Fruit fly (Drosophila melanogaster) whole organism, embryonic: ENCODE results near the gene ND-13A.
A peak's percentile ranks its signal among the peaks of the same experiment; 100 is the strongest.

Source experiments
- Ada2b ChIP-seq: fragments of 200-800 bp; sonication (Bioruptor generic); IDR thresholded peaks from 2 replicates; pipeline ENCODE4 v1.3.6; 2022; ENCODE audit warnings: missing biosample characterization, missing genetic modification characterization
- BEAF-32 ChIP-seq: fragments of 200-800 bp; sonication (Bioruptor generic); optimal IDR thresholded peaks from 3 replicates; lab custom pipeline; 2017; ENCODE audit warnings: missing biosample characterization, missing genetic modification characterization, mild to moderate bottlenecking, moderate library complexity, missing genetic modification reagents
- BtbVII ChIP-seq: fragments of 200-800 bp; sonication (Bioruptor generic); optimal IDR thresholded peaks from 3 replicates; lab custom pipeline; 2017; ENCODE audit warnings: missing biosample characterization, mild to moderate bottlenecking, missing genetic modification characterization
- CG11085 ChIP-seq: fragments of 200-800 bp; sonication (Bioruptor generic); IDR thresholded peaks from 2 replicates; pipeline ENCODE4 v1.3.6; 2022; ENCODE audit warnings: missing biosample characterization, missing genetic modification characterization
- CG11093 ChIP-seq: fragments of 200-800 bp; sonication (Bioruptor generic); IDR thresholded peaks from 3 replicates; pipeline ENCODE4 v1.3.6; 2022; ENCODE audit warnings: missing biosample characterization, missing genetic modification characterization
- CG12236 ChIP-seq: fragments of 200-800 bp; sonication (Bioruptor generic); optimal IDR thresholded peaks from 2 replicates; lab custom pipeline; 2016; ENCODE audit warnings: missing biosample characterization, missing genetic modification characterization
- CG1529 ChIP-seq: fragments of 200-800 bp; sonication (Bioruptor generic); optimal IDR thresholded peaks from 3 replicates; lab custom pipeline; 2018; ENCODE audit warnings: missing biosample characterization, missing genetic modification characterization
- CG16813 ChIP-seq: fragments of 200-800 bp; sonication (Bioruptor generic); IDR thresholded peaks from 3 replicates; pipeline ENCODE4 v1.3.6; 2022; ENCODE audit warnings: missing biosample characterization, missing genetic modification characterization; ENCODE audit not compliant: partially characterized antibody
- CG17568 ChIP-seq: fragments of 200-800 bp; sonication (Bioruptor generic); optimal IDR thresholded peaks from 2 replicates; lab custom pipeline; 2018; ENCODE audit warnings: missing biosample characterization, mild to moderate bottlenecking, missing genetic modification characterization, moderate library complexity
- CG18619 ChIP-seq: fragments of 200-800 bp; sonication (Bioruptor generic); optimal IDR thresholded peaks from 3 replicates; lab custom pipeline; 2017; ENCODE audit warnings: missing biosample characterization, mild to moderate bottlenecking, missing genetic modification characterization
- CG30020 ChIP-seq: fragments of 200-800 bp; optimal IDR thresholded peaks from 2 replicates; lab custom pipeline; 2019; ENCODE audit warnings: missing biosample characterization, mild to moderate bottlenecking, missing genetic modification characterization, moderate library complexity
- CG30431 ChIP-seq: fragments of 200-800 bp; sonication (Bioruptor generic); optimal IDR thresholded peaks from 2 replicates; lab custom pipeline; 2017; ENCODE audit warnings: missing biosample characterization, missing genetic modification characterization
- CG3726 ChIP-seq: fragments of 200-800 bp; sonication (Bioruptor generic); IDR thresholded peaks from 3 replicates; pipeline ENCODE4, ENCODE4 v1.3.6; 2022; ENCODE audit warnings: missing biosample characterization, missing genetic modification characterization
- CG6683 ChIP-seq: fragments of 200-800 bp; sonication (Bioruptor generic); optimal IDR thresholded peaks from 2 replicates; lab custom pipeline; 2017; ENCODE audit warnings: missing biosample characterization, mild to moderate bottlenecking, missing genetic modification characterization, missing genetic modification reagents
- CG6813 ChIP-seq: fragments of 200-800 bp; sonication (Bioruptor generic); optimal IDR thresholded peaks from 2 replicates; lab custom pipeline; 2017; ENCODE audit warnings: missing biosample characterization, missing genetic modification characterization, mild to moderate bottlenecking, moderate library complexity, missing genetic modification reagents
- CG7372 ChIP-seq: fragments of 200-800 bp; sonication (Bioruptor generic); IDR thresholded peaks from 2 replicates; pipeline ENCODE4 v1.3.6; 2022; ENCODE audit warnings: missing biosample characterization, missing genetic modification characterization
- CG8089 ChIP-seq: fragments of 200-800 bp; sonication (Bioruptor generic); optimal IDR thresholded peaks from 3 replicates; lab custom pipeline; 2016; ENCODE audit warnings: missing biosample characterization, missing genetic modification characterization
- CG9727 ChIP-seq: fragments of 200-800 bp; sonication (Bioruptor generic); optimal IDR thresholded peaks from 3 replicates; lab custom pipeline; 2017; ENCODE audit warnings: missing biosample characterization, mild to moderate bottlenecking, missing genetic modification characterization
- Deaf1 ChIP-seq: fragments of 200-800 bp; optimal IDR thresholded peaks from 3 replicates; lab custom pipeline; 2019; ENCODE audit warnings: missing biosample characterization, mild to moderate bottlenecking, missing genetic modification characterization, moderate library complexity
- E2f2 ChIP-seq: fragments of 200-800 bp; sonication (Bioruptor generic); IDR thresholded peaks from 2 replicates; pipeline ENCODE4 v1.3.6; 2022; ENCODE audit warnings: missing biosample characterization, missing genetic modification characterization
- Ets65A ChIP-seq: fragments of 200-800 bp; sonication (Bioruptor generic); peaks from one replicate; lab custom pipeline; 2016; ENCODE audit warnings: missing biosample characterization, missing genetic modification characterization
- Hmx ChIP-seq: fragments of 200-800 bp; sonication (Bioruptor generic); optimal IDR thresholded peaks from 2 replicates; lab custom pipeline; 2016; ENCODE audit warnings: missing biosample characterization, missing genetic modification characterization
- Lim3 ChIP-seq: fragments of 200-800 bp; sonication (Bioruptor generic); IDR thresholded peaks from 2 replicates; pipeline ENCODE4 v1.3.6; 2022; ENCODE audit warnings: missing biosample characterization, missing genetic modification characterization
- Meics ChIP-seq: fragments of 200-800 bp; sonication (Bioruptor generic); optimal IDR thresholded peaks from 2 replicates; lab custom pipeline; 2017; ENCODE audit warnings: missing biosample characterization, mild to moderate bottlenecking, missing genetic modification characterization
- Opbp ChIP-seq: fragments of 200-800 bp; sonication (Bioruptor generic); IDR thresholded peaks from 3 replicates; pipeline ENCODE4 v1.3.6; 2022; ENCODE audit warnings: missing biosample characterization, missing genetic modification characterization; ENCODE audit not compliant: partially characterized antibody
- Ravus ChIP-seq: fragments of 200-800 bp; sonication (Bioruptor generic); IDR thresholded peaks from 2 replicates; pipeline ENCODE4 v1.3.6; 2022; ENCODE audit warnings: missing biosample characterization, missing genetic modification characterization
- Rfx ChIP-seq: fragments of 200-800 bp; sonication (Bioruptor generic); IDR thresholded peaks from 2 replicates; pipeline ENCODE4 v1.3.6; 2022; ENCODE audit warnings: missing biosample characterization, missing genetic modification characterization
- Scr ChIP-seq: fragments of 200-800 bp; sonication (Bioruptor generic); IDR thresholded peaks from 2 replicates; pipeline ENCODE4 v1.3.6; 2022; ENCODE audit warnings: missing biosample characterization, missing genetic modification characterization; ENCODE audit not compliant: partially characterized antibody
- TFAM ChIP-seq: fragments of 200-800 bp; sonication (Bioruptor generic); optimal IDR thresholded peaks from 2 replicates; lab custom pipeline; 2017; ENCODE audit warnings: missing biosample characterization, missing genetic modification characterization, inconsistent platforms
- Xrp1 ChIP-seq: fragments of 200-800 bp; sonication (Bioruptor generic); IDR thresholded peaks from 2 replicates; pipeline ENCODE4 v1.3.6; 2022; ENCODE audit warnings: missing biosample characterization, missing genetic modification characterization
- aop ChIP-seq: fragments of 200-800 bp; sonication (Bioruptor generic); IDR thresholded peaks from 2 replicates; pipeline ENCODE4 v1.3.6; 2022; ENCODE audit warnings: missing biosample characterization, missing genetic modification characterization
- ap ChIP-seq: fragments of 200-800 bp; sonication (Bioruptor generic); IDR thresholded peaks from 2 replicates; pipeline ENCODE4 v1.3.6; 2022; ENCODE audit warnings: missing biosample characterization, missing genetic modification characterization
- ci ChIP-seq: fragments of 200-800 bp; sonication (Bioruptor generic); IDR thresholded peaks from 3 replicates; pipeline ENCODE4 v1.3.6; 2022; ENCODE audit warnings: missing biosample characterization, missing genetic modification characterization
- crp ChIP-seq, 2 experiments: fragments of 200-800 bp; sonication (Bioruptor generic); optimal IDR thresholded peaks; 2 replicates in 1 of 2; 3 replicates in 1 of 2; lab custom pipeline; 2017; ENCODE audit warnings: missing biosample characterization in 2 of 2, missing genetic modification characterization in 2 of 2, mild to moderate bottlenecking in 1 of 2, moderate library complexity in 1 of 2
- disco-r ChIP-seq: fragments of 200-800 bp; sonication (Bioruptor generic); optimal IDR thresholded peaks from 2 replicates; lab custom pipeline; 2016; ENCODE audit warnings: missing biosample characterization, missing genetic modification characterization
- dm ChIP-seq: fragments of 200-800 bp; sonication (Bioruptor generic); optimal IDR thresholded peaks from 3 replicates; lab custom pipeline; 2016; ENCODE audit warnings: missing biosample characterization, missing genetic modification characterization
- hbn ChIP-seq: fragments of 200-800 bp; sonication (Bioruptor generic); IDR thresholded peaks from 2 replicates; pipeline ENCODE4 v1.3.6; 2022; ENCODE audit warnings: missing biosample characterization, missing genetic modification characterization; ENCODE audit not compliant: partially characterized antibody
- jumu ChIP-seq: fragments of 200-800 bp; sonication (Bioruptor generic); optimal IDR thresholded peaks from 3 replicates; lab custom pipeline; 2016; ENCODE audit warnings: missing biosample characterization, missing genetic modification characterization
- kni ChIP-seq: fragments of 200-800 bp; sonication (Bioruptor generic); optimal IDR thresholded peaks from 3 replicates; lab custom pipeline; 2017; ENCODE audit warnings: mild to moderate bottlenecking, missing biosample characterization, missing genetic modification reagents, missing genetic modification characterization
- luna ChIP-seq: fragments of 200-800 bp; sonication (Bioruptor generic); optimal IDR thresholded peaks from 2 replicates; lab custom pipeline; 2016; ENCODE audit warnings: missing biosample characterization, missing genetic modification characterization
- nerfin-1 ChIP-seq: fragments of 200-800 bp; sonication (Bioruptor generic); optimal IDR thresholded peaks from 3 replicates; lab custom pipeline; 2019; ENCODE audit warnings: missing biosample characterization, mild to moderate bottlenecking, missing genetic modification characterization, moderate library complexity
- odd ChIP-seq: fragments of 200-800 bp; sonication (Bioruptor generic); optimal IDR thresholded peaks from 2 replicates; lab custom pipeline; 2017; ENCODE audit warnings: missing biosample characterization, mild to moderate bottlenecking, missing genetic modification characterization
- repo ChIP-seq: fragments of 200-800 bp; sonication (Bioruptor generic); optimal IDR thresholded peaks from 2 replicates; lab custom pipeline; 2016; ENCODE audit warnings: missing biosample characterization, missing genetic modification characterization
- sim ChIP-seq: fragments of 200-800 bp; sonication (Bioruptor generic); IDR thresholded peaks from 2 replicates; pipeline ENCODE4 v1.3.6; 2022; ENCODE audit warnings: missing biosample characterization, missing genetic modification characterization
- sug ChIP-seq: fragments of 200-800 bp; optimal IDR thresholded peaks from 2 replicates; lab custom pipeline; 2019; ENCODE audit warnings: missing biosample characterization, mild to moderate bottlenecking, missing genetic modification characterization, moderate library complexity
- tna ChIP-seq: fragments of 200-800 bp; sonication (Bioruptor generic); IDR thresholded peaks from 2 replicates; pipeline ENCODE4 v1.3.6; 2022; ENCODE audit warnings: missing biosample characterization, missing genetic modification characterization; ENCODE audit not compliant: partially characterized antibody
- vfl ChIP-seq: fragments of 200-800 bp; sonication (Bioruptor generic); optimal IDR thresholded peaks from 2 replicates; lab custom pipeline; 2016; ENCODE audit warnings: missing biosample characterization, missing genetic modification characterization
- wek ChIP-seq: fragments of 200-800 bp; sonication (Bioruptor generic); optimal IDR thresholded peaks from 3 replicates; lab custom pipeline; 2018; ENCODE audit warnings: missing biosample characterization, mild to moderate bottlenecking, missing genetic modification characterization, moderate library complexity

Gene ND-13A

DNA sequence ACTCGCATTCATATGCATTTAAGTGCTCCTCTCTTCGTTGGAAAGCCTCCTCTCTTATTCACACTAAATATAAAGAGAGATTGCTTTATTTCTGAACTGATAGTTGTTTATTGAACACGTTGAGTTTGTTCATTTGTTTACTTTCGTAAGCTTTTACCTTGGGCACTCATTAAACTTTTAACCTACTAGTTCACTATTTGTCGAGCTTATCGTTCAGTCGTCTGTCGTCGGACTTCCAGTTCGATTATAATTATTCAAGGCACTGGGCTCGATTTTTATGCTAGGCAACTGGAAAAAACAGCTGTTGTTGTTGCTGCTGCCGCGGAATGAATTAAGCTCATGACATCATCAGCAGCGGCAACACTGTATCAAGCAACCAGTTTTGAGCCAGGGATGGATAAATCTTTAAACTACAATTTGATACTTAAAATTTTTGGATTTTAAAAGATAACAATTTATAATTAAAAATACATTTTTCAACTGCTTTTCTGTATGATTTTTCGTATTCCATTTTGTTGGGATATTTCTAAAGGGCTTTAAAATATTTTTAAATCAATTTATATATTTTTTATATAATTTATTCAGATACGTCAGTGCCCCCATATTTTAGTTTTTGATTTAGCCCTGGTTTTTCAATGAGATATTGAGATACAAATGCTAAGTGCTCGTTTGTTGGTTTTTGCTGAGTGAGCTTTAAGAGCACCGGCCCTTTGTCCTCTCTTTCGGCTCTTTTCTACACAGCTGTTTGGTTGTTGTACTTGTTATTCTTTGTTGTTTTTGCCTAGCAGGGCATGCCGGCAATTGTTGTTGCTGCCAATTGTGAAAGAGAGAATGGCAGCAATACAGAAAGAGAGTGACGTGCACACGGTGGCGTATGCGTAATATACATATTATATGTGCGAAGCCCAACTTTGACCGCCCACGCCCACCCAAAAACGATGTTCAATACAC lies 45.4 kb upstream of the ND-13A start (continued):
- TF ChIP-seq tna (GFP tag; lab: Robert Waterston, UW) (no peak), CG18619 (GFP tag; lab: Kevin White, UChicago) (peak; percentile 95), dm (no peak), Ada2b (GFP tag; lab: Robert Waterston, UW) (peak; percentile 93), disco-r (no peak), CG30020 (tag; lab: Kevin White, UChicago) (peak; percentile 87), CG6813 (GFP tag; lab: Kevin White, UChicago) (peak; percentile 92), aop (GFP tag; lab: Robert Waterston, UW) (no peak), kni (GFP tag; lab: Kevin White, UChicago) (no peak), vfl (peak; percentile 34), CG17568 (GFP tag; lab: Kevin White, UChicago) (no peak), wek (GFP tag; lab: Kevin White, UChicago) (peak; percentile 33), CG9727 (GFP tag; lab: Kevin White, UChicago) (peak; percentile 95), jumu (GFP tag; lab: Kevin White, UChicago) (no peak), hbn (GFP tag; lab: Robert Waterston, UW) (0 out of 2 replicates have a peak, but pooled peaks have one; percentile 12), CG12236 (GFP tag; lab: Kevin White, UChicago) (no peak), CG11085 (GFP tag; lab: Robert Waterston, UW) (peak; percentile 93), CG16813 (GFP tag; lab: Robert Waterston, UW) (no peak), TFAM (no peak), CG7372 (GFP tag; lab: Robert Waterston, UW) (peak; percentile 95), CG11093 (GFP tag; lab: Robert Waterston, UW) (peak; percentile 89), odd (GFP tag; lab: Kevin White, UChicago) (peak; percentile 92), Hmx (GFP tag; lab: Kevin White, UChicago) (no peak), CG3726 (GFP tag; lab: Robert Waterston, UW) (peak; percentile 89), ci (GFP tag; lab: Robert Waterston, UW) (peak; percentile 88), Ravus (GFP tag; lab: Robert Waterston, UW) (peak; percentile 82), Scr (GFP tag; lab: Robert Waterston, UW) (no peak), Opbp (no peak), nerfin-1 (tag; lab: Kevin White, UChicago) (peak; percentile 92), Ets65A (no peak), CG6683 (peak; percentile 92), Rfx (peak; percentile 96), BEAF-32 (GFP tag; lab: Kevin White, UChicago) (no peak), sug (peak; percentile 97), sim (peak; percentile 81), Lim3 (GFP tag; lab: Robert Waterston, UW) (peak; percentile 65; the same call in 1 of the 2 replicates), Xrp1 (GFP tag; lab: Robert Waterston, UW) (peak; percentile 96), CG1529 (GFP tag; lab: Kevin White, UChicago) (peak; percentile 78), CG30431 (GFP tag; lab: Kevin White, UChicago) (peak; percentile 63), luna (GFP tag; lab: Kevin White, UChicago) (no peak), crp (GFP tag; optimal IDR thresholded peaks at IDR 0.05; lab: Kevin White, UChicago) (peak in 1 of 2 experiments; percentile 56), Deaf1 (peak; percentile 85), repo (GFP tag; lab: Kevin White, UChicago) (no peak), ap (GFP tag; lab: Robert Waterston, UW) (peak; percentile 90), CG8089 (no peak), Meics (peak; percentile 97), E2f2 (peak; percentile 82), BtbVII (GFP tag; lab: Kevin White, UChicago) (peak; percentile 96)
